Worm (Caenorhabditis elegans): ENCODE results near the gene F17C11.22.

DNA sequence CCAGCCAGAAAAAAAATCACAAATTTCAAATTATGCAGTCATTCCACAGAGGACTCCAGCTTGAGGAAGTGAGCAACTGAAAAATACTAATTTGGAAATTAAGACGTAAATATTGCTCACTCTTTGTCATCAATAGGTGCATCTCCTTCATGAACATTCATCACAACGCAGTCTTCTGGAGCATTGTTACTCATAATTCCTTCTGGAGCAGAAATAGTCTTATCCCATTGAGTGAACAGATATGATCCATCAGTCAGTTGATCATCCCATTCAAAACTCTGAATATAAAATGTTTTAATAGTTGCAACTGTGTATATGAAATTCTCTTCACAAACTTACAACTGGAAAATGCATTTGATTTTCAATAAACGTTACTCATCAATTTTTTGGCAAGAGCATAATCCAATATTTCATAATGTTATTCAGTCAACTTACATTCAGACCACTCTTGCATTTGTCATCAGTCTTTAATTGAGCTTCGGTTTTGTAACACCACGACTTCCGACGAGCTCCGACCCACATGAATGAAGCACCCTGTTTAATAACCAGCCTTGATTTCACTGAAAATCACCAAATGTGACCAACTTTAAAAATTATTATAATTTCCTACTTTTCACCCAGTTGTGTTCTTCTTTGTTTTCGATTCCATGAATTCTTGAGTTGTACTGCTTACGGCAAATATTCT lies 16.4 kb downstream of the F17C11.22 start:
- no peak for TF ChIP-seq pqm-1 (tag; optimal IDR thresholded peaks at IDR 0.05)
- TF ChIP-seq sox-4 (tag; optimal IDR thresholded peaks at IDR 0.05): no peak
- no peak for TF ChIP-seq nfya-1 (tag; optimal IDR thresholded peaks at IDR 0.05)
- TF ChIP-seq dve-1 (tag; optimal IDR thresholded peaks at IDR 0.05): no peak
- TF ChIP-seq mec-3 (tag; optimal IDR thresholded peaks at IDR 0.05; ENCODE audit: borderline replicate concordance): no peak
- no peak for TF ChIP-seq ztf-16 (tag; optimal IDR thresholded peaks at IDR 0.05)

All from whole organism, late embryonic.